Fruit fly (Drosophila melanogaster): ENCODE data around the gene fh.
A peak's percentile ranks its signal among the peaks of the same experiment; 100 is the strongest.

fh gene

dm6 chrX:9120828-9121754, 27.8 kb downstream of the fh start (continued):
- TF ChIP-seq Dfd (GFP tag; optimal IDR thresholded peaks at IDR 0.05) (no peak), Oli (tag; optimal IDR thresholded peaks at IDR 0.05) (peak; percentile 53), nmo (GFP tag; optimal IDR thresholded peaks at IDR 0.05) (peak; percentile 56), CG15011 (GFP tag; optimal IDR thresholded peaks at IDR 0.05) (peak; percentile 14), knrl (GFP tag; IDR thresholded peaks at IDR 0.05; ENCODE audit: partially characterized antibody) (no peak), Adf1 (GFP tag; IDR thresholded peaks at IDR 0.05) (no peak), CG14965 (GFP tag; optimal IDR thresholded peaks at IDR 0.05; ENCODE audit: borderline replicate concordance) (no peak), CG16813 (GFP tag; IDR thresholded peaks at IDR 0.05; ENCODE audit: partially characterized antibody) (no peak), lab (GFP tag; optimal IDR thresholded peaks at IDR 0.05) (peak; percentile 60), CG10274 (GFP tag; optimal IDR thresholded peaks at IDR 0.05) (peak; percentile 13), GATAe (GFP tag; conservative IDR thresholded peaks at IDR 0.05) (no peak), Ada2b (GFP tag; IDR thresholded peaks at IDR 0.05) (peak; percentile 46), CG13287 (GFP tag; IDR thresholded peaks at IDR 0.05; ENCODE audit: partially characterized antibody) (no peak), CG8388 (GFP tag; optimal IDR thresholded peaks at IDR 0.05) (peak; percentile 23), CG13624 (GFP tag; optimal IDR thresholded peaks at IDR 0.05) (peak; percentile 14), pho (GFP tag; optimal IDR thresholded peaks at IDR 0.05) (peak; percentile 6), CG4404 (GFP tag; IDR thresholded peaks at IDR 0.05) (no peak), CG7745 (tag; optimal IDR thresholded peaks at IDR 0.05) (no peak), Hand (GFP tag; optimal IDR thresholded peaks at IDR 0.05) (peak; percentile 12), CG30020 (tag; optimal IDR thresholded peaks at IDR 0.05) (no peak), ind (GFP tag; optimal IDR thresholded peaks at IDR 0.05) (peak; percentile 46), toy (GFP tag; IDR thresholded peaks at IDR 0.05) (no peak), H15 (GFP tag; IDR thresholded peaks at IDR 0.05) (no peak), NfI (GFP tag; optimal IDR thresholded peaks at IDR 0.05) (peak; percentile 28), nau (GFP tag; optimal IDR thresholded peaks at IDR 0.05) (peak; percentile 59), CG11696 (GFP tag; IDR thresholded peaks at IDR 0.05) (peak; percentile 87), CoRest (tag; optimal IDR thresholded peaks at IDR 0.05) (peak; percentile 31), bab2 (GFP tag; optimal IDR thresholded peaks at IDR 0.05) (peak; percentile 33), CG14441 (GFP tag; IDR thresholded peaks at IDR 0.05) (no peak), TFAM (GFP tag; optimal IDR thresholded peaks at IDR 0.05) (no peak), CG6272 (GFP tag; IDR thresholded peaks at IDR 0.05) (no peak), CG34224 (GFP tag; IDR thresholded peaks at IDR 0.05; ENCODE audit: partially characterized antibody) (no peak), B-H2 (GFP tag; optimal IDR thresholded peaks at IDR 0.05) (no peak), Dip2 (GFP tag; IDR thresholded peaks at IDR 0.05) (no peak), psq (GFP tag; optimal IDR thresholded peaks at IDR 0.05) (no peak), CG17359 (tag; optimal IDR thresholded peaks at IDR 0.05) (peak; percentile 66), CG13123 (GFP tag; optimal IDR thresholded peaks at IDR 0.05) (no peak), NFAT (GFP tag; IDR thresholded peaks at IDR 0.05) (no peak), CG34422 (GFP tag; IDR thresholded peaks at IDR 0.05) (no peak), PHDP (tag; optimal IDR thresholded peaks at IDR 0.05) (peak; percentile 63), grn (GFP tag; optimal IDR thresholded peaks at IDR 0.05) (no peak), CG11695 (GFP tag; IDR thresholded peaks at IDR 0.05) (peak; percentile 31; the same call in 1 of the 3 replicates), ato (GFP tag; IDR thresholded peaks at IDR 0.05; ENCODE audit: partially characterized antibody) (no peak), Hey (tag; optimal IDR thresholded peaks at IDR 0.05) (no peak), gsb (GFP tag; IDR thresholded peaks at IDR 0.05) (no peak), Ssrp (tag; optimal IDR thresholded peaks at IDR 0.05) (peak; percentile 23), CG10654 (GFP tag; optimal IDR thresholded peaks at IDR 0.05) (no peak), ssp (GFP tag; IDR thresholded peaks at IDR 0.05) (no peak), Optix (GFP tag; IDR thresholded peaks at IDR 0.05) (no peak)
